Worm (Caenorhabditis elegans) whole organism, L4/young adult: ENCODE results near the gene W07G4.2.

ENCODE experiments used
- W03F9.2 ChIP-seq: fragments of 150-350 bp; optimal IDR thresholded peaks from 2 replicates; lab custom pipeline; 2014; ENCODE audit warnings: missing biosample characterization, missing genetic modification characterization
- dao-5 ChIP-seq: sonication (generic microtip); optimal IDR thresholded peaks from 2 replicates; lab custom pipeline; 2016; ENCODE audit warnings: missing genotype, missing genetic modification characterization, moderate library complexity, missing compliant biosample characterization
- him-1 ChIP-seq: sonication (generic microtip); optimal IDR thresholded peaks from 2 replicates; lab custom pipeline; 2016; ENCODE audit warnings: missing genotype, missing genetic modification reagents, missing genetic modification characterization, missing compliant biosample characterization

The W07G4.2 gene

ce11 chrV:13026631-13027299 lies 9.6 kb downstream of the W07G4.2 start:
- TF ChIP-seq him-1 (tag; lab: Kevin White, UChicago) (no peak), W03F9.2 (tag; lab: Kevin White, UChicago) (no peak), dao-5 (tag; lab: Kevin White, UChicago) (no peak)

DNA sequence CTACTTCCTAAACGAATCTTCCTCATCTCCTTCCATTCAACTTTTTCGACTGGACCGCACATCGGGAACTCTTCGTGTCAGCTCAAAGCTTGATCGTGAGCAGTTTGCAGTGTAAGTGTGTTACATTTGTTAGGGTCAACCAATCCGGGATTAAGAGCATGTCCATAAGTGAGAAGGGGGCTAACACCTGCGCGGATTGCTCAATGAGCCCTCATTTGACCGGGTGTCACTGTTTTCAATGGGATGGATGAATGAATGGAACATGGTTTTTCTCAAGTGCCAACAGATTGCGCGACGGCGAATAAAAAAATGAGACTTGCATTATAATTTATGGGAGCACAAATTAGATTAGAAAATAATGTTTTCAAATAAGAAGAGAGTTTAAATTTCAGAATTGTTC lies 11.1 kb downstream of the W07G4.2 start:
- TF ChIP-seq dao-5 (tag; lab: Kevin White, UChicago) (no peak), him-1 (tag; lab: Kevin White, UChicago) (no peak), W03F9.2 (tag; lab: Kevin White, UChicago) (no peak)

ce11 chrV:13024499-13024898 lies 11.9 kb downstream of the W07G4.2 start:
- TF ChIP-seq dao-5 (tag; lab: Kevin White, UChicago) (no peak), W03F9.2 (tag; lab: Kevin White, UChicago) (no peak), him-1 (tag; lab: Kevin White, UChicago) (no peak)

DNA sequence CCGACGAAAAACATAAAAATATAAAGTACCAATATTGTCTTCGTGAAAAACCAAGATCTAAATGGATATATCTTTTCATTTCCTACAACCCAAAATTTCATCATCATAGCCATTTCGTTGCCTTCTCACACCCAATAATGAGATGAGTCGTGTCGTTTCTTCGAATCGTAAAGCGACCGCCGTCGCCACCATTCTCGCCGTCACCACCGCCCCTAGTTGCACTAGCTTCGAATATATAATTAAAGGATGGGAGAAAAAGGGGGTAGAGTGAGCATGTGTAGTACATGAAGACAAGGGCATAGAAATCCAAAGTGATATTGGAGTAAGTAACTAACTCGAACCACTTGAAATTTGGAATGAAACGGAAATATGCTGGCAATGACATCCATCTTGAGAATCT lies 14.1 kb downstream of the W07G4.2 start:
- TF ChIP-seq W03F9.2 (tag; lab: Kevin White, UChicago) (no peak), him-1 (tag; lab: Kevin White, UChicago) (no peak), dao-5 (tag; lab: Kevin White, UChicago) (no peak)

- no peak for TF ChIP-seq W03F9.2 (tag; lab: Kevin White, UChicago)
- no peak for TF ChIP-seq dao-5 (tag; lab: Kevin White, UChicago)
- no peak for TF ChIP-seq him-1 (tag; lab: Kevin White, UChicago)
Measured at ce11 chrV:13021540-13021939, 14.8 kb downstream of the W07G4.2 start.

- TF ChIP-seq dao-5 (tag; lab: Kevin White, UChicago) (no peak), him-1 (tag; lab: Kevin White, UChicago) (no peak), W03F9.2 (tag; lab: Kevin White, UChicago) (no peak)
Measured at ce11 chrV:13020638-13021037, 15.7 kb downstream of the W07G4.2 start.

DNA sequence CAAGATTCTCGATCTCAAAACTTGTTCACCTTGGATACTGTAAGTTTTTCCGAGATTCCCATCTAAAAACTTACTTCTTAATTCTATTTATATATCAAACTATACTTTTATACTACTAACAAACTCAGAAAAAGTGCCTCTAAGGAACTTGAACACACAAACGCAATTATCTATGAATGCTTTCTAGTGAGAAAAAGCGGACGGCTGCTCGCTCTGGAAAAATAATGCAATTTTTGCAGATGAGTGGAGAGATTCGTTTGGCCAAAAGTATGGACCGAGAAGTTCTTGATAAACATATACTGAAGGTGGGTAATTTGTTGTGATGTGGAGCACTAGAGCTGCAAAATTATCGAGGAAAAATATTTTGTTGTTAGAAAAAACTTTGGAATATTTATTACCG lies 16.4 kb downstream of the W07G4.2 start:
- TF ChIP-seq W03F9.2 (tag; lab: Kevin White, UChicago): no peak

ce11 chrV:13018761-13019160 lies 17.6 kb downstream of the W07G4.2 start, which contains the start of gene fmi-1:
Gene fmi-1, plus strand, starts transcription at chrV:13019061.
- no peak for TF ChIP-seq him-1 (tag; lab: Kevin White, UChicago)
- TF ChIP-seq dao-5 (tag; lab: Kevin White, UChicago): no peak
- no peak for TF ChIP-seq W03F9.2 (tag; lab: Kevin White, UChicago)

DNA sequence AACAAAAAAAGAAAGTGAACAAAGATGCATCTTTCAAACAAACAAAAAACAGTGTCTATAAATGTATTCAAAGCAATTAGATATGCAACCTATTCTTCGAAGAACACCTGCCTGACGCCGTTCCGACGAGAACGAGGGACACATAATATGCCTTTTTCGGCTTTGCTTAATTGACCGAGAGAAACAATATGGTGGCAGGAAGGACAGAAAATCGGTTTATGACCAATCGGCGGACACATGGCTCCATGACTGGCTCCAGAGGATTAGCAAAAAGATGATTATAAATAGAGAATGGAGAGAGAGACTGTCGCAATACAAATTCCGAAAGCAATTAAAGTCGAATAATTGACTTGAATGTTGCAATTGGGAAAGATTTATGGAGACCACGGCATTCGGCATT lies 18.1 kb downstream of the W07G4.2 start:
- TF ChIP-seq W03F9.2 (tag; lab: Kevin White, UChicago) (no peak), dao-5 (tag; lab: Kevin White, UChicago) (no peak), him-1 (tag; lab: Kevin White, UChicago) (no peak)

- no peak for TF ChIP-seq him-1 (tag; lab: Kevin White, UChicago)
- TF ChIP-seq dao-5 (tag; lab: Kevin White, UChicago): no peak
- TF ChIP-seq W03F9.2 (tag; lab: Kevin White, UChicago): no peak
Measured at ce11 chrV:13013844-13014243, 22.5 kb downstream of the W07G4.2 start, which contains the start of gene F15B9.6. Gene F15B9.6, plus strand, starts transcription at chrV:13014144.

DNA sequence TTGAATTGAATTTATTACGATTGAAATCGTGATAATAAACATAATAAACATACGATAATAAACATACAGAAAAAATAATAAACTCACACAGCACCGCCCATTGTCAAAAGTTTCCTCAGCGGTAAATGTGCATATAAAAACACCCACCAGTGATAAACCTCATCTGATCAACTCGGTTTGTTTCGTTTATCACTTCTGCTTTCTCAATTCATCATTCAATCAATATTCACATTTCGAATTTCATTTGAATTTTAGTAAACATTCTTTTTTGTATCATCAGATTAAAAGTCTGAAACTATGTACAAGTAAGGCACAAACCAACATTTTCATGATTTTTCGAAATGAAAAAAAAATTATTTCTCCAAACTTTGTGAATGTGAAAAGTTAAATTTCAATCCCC lies 23.2 kb downstream of the W07G4.2 start, which contains the start of gene try-10:
try-10 (minus strand) TSS at position 101 of the 400 bp plus-strand sequence.
- no peak for TF ChIP-seq W03F9.2 (tag; lab: Kevin White, UChicago)
- no peak for TF ChIP-seq dao-5 (tag; lab: Kevin White, UChicago)
- TF ChIP-seq him-1 (tag; lab: Kevin White, UChicago): no peak

ce11 chrV:13011904-13012303 lies 24.5 kb downstream of the W07G4.2 start:
- no peak for TF ChIP-seq W03F9.2 (tag; lab: Kevin White, UChicago)
- TF ChIP-seq dao-5 (tag; lab: Kevin White, UChicago): no peak
- no peak for TF ChIP-seq him-1 (tag; lab: Kevin White, UChicago)

DNA sequence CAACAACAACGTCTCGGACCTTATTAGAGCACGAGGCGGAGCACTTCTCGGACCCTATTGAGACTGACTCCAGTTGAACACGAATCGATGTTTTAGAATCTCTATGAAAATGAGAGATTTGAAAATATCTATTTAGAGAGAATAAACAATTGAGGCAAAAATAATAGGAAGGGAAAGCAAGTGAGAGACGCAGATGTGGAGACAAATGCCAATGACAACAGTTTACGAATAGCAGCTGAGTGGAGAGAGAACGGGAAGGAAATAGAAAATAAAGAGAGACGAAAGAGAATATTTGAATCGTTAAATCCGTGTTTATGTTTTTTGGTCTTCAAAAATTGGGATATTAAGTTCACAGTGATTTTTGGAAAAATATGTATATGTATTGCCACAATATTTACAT lies 26.5 kb downstream of the W07G4.2 start:
- TF ChIP-seq dao-5 (tag; lab: Kevin White, UChicago) (no peak), him-1 (tag; lab: Kevin White, UChicago) (no peak), W03F9.2 (tag; lab: Kevin White, UChicago) (no peak)

DNA sequence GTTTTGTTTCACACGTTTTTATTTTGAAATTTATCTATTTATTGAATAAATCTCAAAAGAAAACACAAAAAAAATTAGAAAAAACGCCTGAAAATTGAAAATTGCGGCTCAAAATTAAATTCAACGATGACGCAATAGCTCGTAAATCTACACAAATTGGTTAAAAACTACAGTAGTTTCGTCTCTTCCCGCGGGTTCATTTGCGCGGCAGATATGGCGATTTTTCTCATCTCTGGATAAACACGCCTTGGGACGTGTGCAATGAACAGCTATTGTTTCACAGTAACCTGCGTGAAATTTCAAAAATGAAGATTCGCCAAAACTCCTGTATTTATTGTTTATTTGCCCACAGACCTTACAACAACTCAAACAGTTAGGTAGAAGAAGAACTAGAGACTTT lies 27.1 kb downstream of the W07G4.2 start:
- no peak for TF ChIP-seq W03F9.2 (tag; lab: Kevin White, UChicago)
- no peak for TF ChIP-seq dao-5 (tag; lab: Kevin White, UChicago)
- TF ChIP-seq him-1 (tag; lab: Kevin White, UChicago): no peak
